Worm (Caenorhabditis elegans) whole organism, L2 larva: ENCODE measurements around the gene col-36.

Source experiments
- C34F6.9 ChIP-seq: fragments of 150-350 bp; optimal IDR thresholded peaks from 2 replicates; lab custom pipeline; 2014; ENCODE audit warnings: missing biosample characterization, missing genetic modification characterization
- F13H6.1 ChIP-seq: sonication (generic microtip); optimal IDR thresholded peaks from 2 replicates; lab custom pipeline; 2016; ENCODE audit warnings: missing genetic modification characterization, missing compliant biosample characterization
- R02D3.7 ChIP-seq: fragments of 150-350 bp; optimal IDR thresholded peaks from 2 replicates; lab custom pipeline; 2014; ENCODE audit warnings: missing biosample characterization, missing genetic modification characterization
- Y55F3AM.14 ChIP-seq: fragments of 200-800 bp; sonication (Bioruptor generic); optimal IDR thresholded peaks from 2 replicates; lab custom pipeline; 2018; ENCODE audit warnings: mild to moderate bottlenecking, missing genetic modification characterization, missing compliant biosample characterization
- ZK546.5 ChIP-seq: sonication (generic microtip); optimal IDR thresholded peaks from 2 replicates; lab custom pipeline; 2017; ENCODE audit warnings: missing biosample characterization, missing genetic modification characterization
- alr-1 ChIP-seq: fragments of 150-350 bp; optimal IDR thresholded peaks from 2 replicates; lab custom pipeline; 2014; ENCODE audit warnings: missing biosample characterization, missing genetic modification characterization
- aly-2 ChIP-seq: fragments of 150-350 bp; optimal IDR thresholded peaks from 2 replicates; lab custom pipeline; 2014; ENCODE audit warnings: missing biosample characterization, missing genetic modification characterization
- ama-1 ChIP-seq: fragments of 150-350 bp; optimal IDR thresholded peaks from 2 replicates; lab custom pipeline; 2018; ENCODE audit warnings: inconsistent platforms
- blmp-1 ChIP-seq: sonication (generic microtip); optimal IDR thresholded peaks from 2 replicates; lab custom pipeline; 2017; ENCODE audit warnings: missing genetic modification characterization, mild to moderate bottlenecking, missing compliant biosample characterization, antibody characterized with exemption, moderate library complexity; ENCODE audit not compliant: insufficient read depth
- ceh-82 ChIP-seq: fragments of 150-350 bp; optimal IDR thresholded peaks from 2 replicates; lab custom pipeline; 2014; ENCODE audit warnings: missing biosample characterization, missing genetic modification characterization
- crh-2 ChIP-seq: sonication (generic microtip); optimal IDR thresholded peaks from 2 replicates; lab custom pipeline; 2017; ENCODE audit warnings: missing biosample characterization, missing genetic modification characterization
- dmd-4 ChIP-seq: sonication (generic microtip); optimal IDR thresholded peaks from 2 replicates; lab custom pipeline; 2017; ENCODE audit warnings: missing biosample characterization, missing genetic modification characterization
- egl-27 ChIP-seq: sonication (generic microtip); optimal IDR thresholded peaks from 3 replicates; lab custom pipeline; 2017; ENCODE audit warnings: missing biosample characterization, missing genetic modification reagents, missing genetic modification characterization
- elt-1 ChIP-seq: fragments of 150-350 bp; optimal IDR thresholded peaks from 2 replicates; lab custom pipeline; 2014; ENCODE audit warnings: missing biosample characterization, missing genetic modification characterization
- elt-3 ChIP-seq: sonication (generic microtip); optimal IDR thresholded peaks from 2 replicates; lab custom pipeline; 2017; ENCODE audit warnings: missing biosample characterization, missing genetic modification characterization
- fos-1 ChIP-seq: fragments of 150-350 bp; optimal IDR thresholded peaks from 2 replicates; lab custom pipeline; 2014; ENCODE audit warnings: missing biosample characterization, missing genetic modification characterization
- gmeb-1 ChIP-seq: fragments of 150-350 bp; optimal IDR thresholded peaks from 2 replicates; lab custom pipeline; 2014; ENCODE audit warnings: missing biosample characterization, missing genetic modification characterization
- lin-11 ChIP-seq: fragments of 150-350 bp; sonication (generic microtip); optimal IDR thresholded peaks from 2 replicates; lab custom pipeline; 2014; ENCODE audit warnings: missing biosample characterization, missing genetic modification characterization, inconsistent platforms, mixed read lengths
- lin-39 ChIP-seq: fragments of 150-350 bp; optimal IDR thresholded peaks from 2 replicates; lab custom pipeline; 2014; ENCODE audit warnings: missing biosample characterization, missing genetic modification reagents, missing genetic modification characterization
- lsy-2 ChIP-seq, 2 experiments: fragments of 150-350 bp in 1 of 2; sonication (generic microtip) in 1 of 2; optimal IDR thresholded peaks; 2 replicates each; lab custom pipeline; 2014 to 2017; ENCODE audit warnings: missing biosample characterization in 2 of 2, missing genetic modification characterization in 2 of 2
- mab-5 ChIP-seq: fragments of 150-350 bp; optimal IDR thresholded peaks from 2 replicates; lab custom pipeline; 2014; ENCODE audit warnings: missing biosample characterization, missing genetic modification characterization
- mdl-1 ChIP-seq, 2 experiments: fragments of 150-350 bp in 1 of 2; sonication (generic microtip) in 1 of 2; optimal IDR thresholded peaks; 2 replicates each; lab custom pipeline; 2017; ENCODE audit warnings: missing biosample characterization in 2 of 2, missing genetic modification characterization in 2 of 2
- nhr-10 ChIP-seq: sonication (generic microtip); optimal IDR thresholded peaks from 2 replicates; lab custom pipeline; 2017; ENCODE audit warnings: missing biosample characterization, missing genetic modification characterization
- nhr-11 ChIP-seq: fragments of 150-350 bp; optimal IDR thresholded peaks from 2 replicates; lab custom pipeline; 2014; ENCODE audit warnings: missing biosample characterization, missing genetic modification characterization
- nhr-12 ChIP-seq: fragments of 150-350 bp; optimal IDR thresholded peaks from 2 replicates; lab custom pipeline; 2014; ENCODE audit warnings: missing biosample characterization, missing genetic modification characterization
- nhr-129 ChIP-seq: fragments of 150-350 bp; optimal IDR thresholded peaks from 2 replicates; lab custom pipeline; 2014; ENCODE audit warnings: missing biosample characterization, missing genetic modification characterization
- nhr-21 ChIP-seq: fragments of 150-350 bp; optimal IDR thresholded peaks from 2 replicates; lab custom pipeline; 2014; ENCODE audit warnings: missing biosample characterization, missing genetic modification characterization
- nhr-23 ChIP-seq: fragments of 150-350 bp; optimal IDR thresholded peaks from 2 replicates; lab custom pipeline; 2014; ENCODE audit warnings: missing biosample characterization, missing genetic modification reagents, missing genetic modification characterization
- nhr-237 ChIP-seq: fragments of 150-350 bp; optimal IDR thresholded peaks from 2 replicates; lab custom pipeline; 2014; ENCODE audit warnings: missing biosample characterization, missing genetic modification characterization
- nhr-6 ChIP-seq: fragments of 150-350 bp; optimal IDR thresholded peaks from 2 replicates; lab custom pipeline; 2014; ENCODE audit warnings: missing biosample characterization, missing genetic modification characterization
- nhr-77 ChIP-seq: fragments of 150-350 bp; optimal IDR thresholded peaks from 2 replicates; lab custom pipeline; 2014; ENCODE audit warnings: missing biosample characterization, missing genetic modification characterization
- sem-4 ChIP-seq: fragments of 150-350 bp; optimal IDR thresholded peaks from 2 replicates; lab custom pipeline; 2014; ENCODE audit warnings: missing biosample characterization, missing genetic modification reagents, missing genetic modification characterization
- skn-1 ChIP-seq: sonication (generic microtip); optimal IDR thresholded peaks from 2 replicates; lab custom pipeline; 2017; ENCODE audit warnings: missing biosample characterization, missing genetic modification characterization
- sma-3 ChIP-seq: sonication (generic microtip); optimal IDR thresholded peaks from 2 replicates; lab custom pipeline; 2016; ENCODE audit warnings: missing genetic modification reagents, missing genetic modification characterization, missing compliant biosample characterization
- sma-9 ChIP-seq, 2 experiments: fragments of 150-350 bp in 1 of 2; sonication (generic microtip) in 1 of 2; optimal IDR thresholded peaks; 2 replicates each; lab custom pipeline; 2014 to 2016; ENCODE audit warnings: missing genetic modification characterization in 2 of 2, mild to moderate bottlenecking in 1 of 2, missing biosample characterization in 1 of 2, missing compliant biosample characterization in 1 of 2, missing genetic modification reagents in 1 of 2, moderate library complexity in 1 of 2
- unc-55 ChIP-seq: fragments of 150-350 bp; sonication (generic microtip); optimal IDR thresholded peaks from 3 replicates; lab custom pipeline; 2014; ENCODE audit warnings: missing biosample characterization, missing genetic modification reagents, missing genetic modification characterization
- unc-62 ChIP-seq: fragments of 150-350 bp; optimal IDR thresholded peaks from 2 replicates; lab custom pipeline; 2014; ENCODE audit warnings: missing biosample characterization, missing genetic modification reagents, missing genetic modification characterization
- zag-1 ChIP-seq: fragments of 150-350 bp; optimal IDR thresholded peaks from 2 replicates; lab custom pipeline; 2014; ENCODE audit warnings: missing biosample characterization, missing genetic modification characterization
- ztf-1 ChIP-seq: fragments of 200-800 bp; sonication (Bioruptor generic); conservative IDR thresholded peaks from 2 replicates; pipeline ENCODE4 v1.3.6; 2022; ENCODE audit warnings: missing genetic modification characterization, missing compliant biosample characterization
- ztf-11 ChIP-seq: sonication (generic microtip); optimal IDR thresholded peaks from 2 replicates; lab custom pipeline; 2017; ENCODE audit warnings: missing biosample characterization, missing genetic modification characterization
- ztf-4 ChIP-seq: fragments of 150-350 bp; optimal IDR thresholded peaks from 2 replicates; lab custom pipeline; 2014; ENCODE audit warnings: missing biosample characterization, missing genetic modification characterization

col-36 gene

DNA sequence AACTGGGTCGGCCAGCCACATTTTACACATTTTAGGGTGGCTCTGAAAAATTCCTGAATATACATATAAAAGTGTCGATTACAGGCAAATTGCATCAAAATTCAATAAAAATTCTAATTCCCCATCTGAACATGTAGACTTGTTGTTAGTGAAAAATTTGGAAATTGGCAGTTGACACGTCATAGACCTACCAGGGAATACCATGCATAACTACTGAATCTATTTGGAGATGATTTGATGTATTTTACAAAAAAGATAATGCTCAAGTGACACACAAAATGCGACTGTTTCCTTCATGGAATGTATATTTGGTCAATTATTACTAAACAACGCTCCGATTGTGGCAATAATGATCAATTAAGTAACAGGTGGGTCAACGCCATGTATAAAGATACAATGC is 42.2 kb downstream of the col-36 start, which contains the start of gene F10E7.1:
F10E7.1 (plus strand) TSS at position 301 of the 400 bp plus-strand sequence.
- TF ChIP-seq lin-11 (tag; lab: Kevin White, UChicago) (no peak), ZK546.5 (tag; lab: Kevin White, UChicago) (no peak), dmd-4 (no peak), fos-1 (no peak), egl-27 (tag; lab: Kevin White, UChicago) (no peak), ztf-4 (tag; lab: Kevin White, UChicago) (no peak), blmp-1 (tag; lab: Kevin White, UChicago) (no peak), F13H6.1 (tag; lab: Kevin White, UChicago) (no peak), ztf-11 (no peak), unc-55 (no peak), mab-5 (tag; lab: Kevin White, UChicago) (no peak), nhr-77 (tag; lab: Kevin White, UChicago) (no peak), nhr-21 (no peak), nhr-237 (no peak), aly-2 (no peak), lin-39 (tag; lab: Kevin White, UChicago) (no peak), nhr-11 (tag; lab: Kevin White, UChicago) (no peak), lsy-2 (tag; optimal IDR thresholded peaks at IDR 0.05; lab: Kevin White, UChicago) (no peak)

DNA sequence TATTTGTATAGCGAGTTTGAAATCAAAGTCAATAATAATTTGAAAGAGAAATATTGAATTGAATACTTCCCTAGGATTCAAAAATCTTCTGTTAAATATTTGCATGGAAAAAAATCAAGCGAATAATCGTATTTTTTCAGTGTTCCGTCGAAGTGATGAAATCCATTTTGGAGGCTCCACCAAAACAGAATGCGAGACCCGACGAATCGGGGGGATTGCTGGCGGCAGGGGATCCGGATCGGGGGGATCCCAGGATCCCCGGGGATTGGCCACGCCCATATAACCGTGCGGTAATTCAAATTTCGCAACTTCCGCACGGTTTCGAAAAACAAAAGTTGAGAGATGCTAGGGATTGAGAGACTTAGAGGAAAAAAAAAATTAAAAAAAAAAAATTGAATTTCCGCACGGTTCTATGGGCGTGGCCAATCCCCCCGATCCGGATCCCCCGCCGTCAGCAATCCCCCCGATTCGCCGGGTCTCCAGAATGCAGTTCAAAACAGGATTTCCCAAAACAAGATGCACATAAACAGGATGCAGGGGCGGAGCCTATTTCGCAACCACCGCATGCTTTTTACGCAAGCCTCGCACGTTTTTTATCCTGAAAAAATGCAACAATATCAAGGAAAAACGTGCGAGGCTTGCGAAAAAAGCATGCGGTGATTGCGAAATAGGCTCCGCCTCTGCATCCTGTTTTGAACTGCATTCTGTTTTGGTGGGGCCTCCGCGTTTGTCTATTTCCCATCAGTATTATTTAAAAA is 45.8 kb downstream of the col-36 start, which contains the start of gene F10E7.11:
F10E7.11 (minus strand) TSS at position 232 of the 758 bp plus-strand sequence.
- TF ChIP-seq ztf-1 (no peak), egl-27 (tag; lab: Kevin White, UChicago) (no peak), ztf-4 (tag; lab: Kevin White, UChicago) (no peak), sma-9 (GFP tag; optimal IDR thresholded peaks at IDR 0.05; lab: Kevin White, UChicago) (peak; percentile 82), sma-9 (tag; optimal IDR thresholded peaks at IDR 0.05; lab: Kevin White, UChicago) (no peak), lin-11 (tag; lab: Kevin White, UChicago) (no peak), nhr-129 (tag; lab: Kevin White, UChicago) (no peak), ceh-82 (tag; lab: Kevin White, UChicago) (no peak), lsy-2 (tag; optimal IDR thresholded peaks at IDR 0.05; lab: Kevin White, UChicago) (peak in 1 of 2 experiments; percentile 55), Y55F3AM.14 (no peak), zag-1 (no peak), R02D3.7 (no peak), F13H6.1 (tag; lab: Kevin White, UChicago) (peak; percentile 8), crh-2 (no peak), elt-1 (tag; lab: Kevin White, UChicago) (no peak), ZK546.5 (tag; lab: Kevin White, UChicago) (no peak), C34F6.9 (tag; lab: Kevin White, UChicago) (peak; percentile 20), fos-1 (no peak), nhr-77 (tag; lab: Kevin White, UChicago) (no peak), unc-55 (peak; percentile 69), alr-1 (tag; lab: Kevin White, UChicago) (no peak)

DNA sequence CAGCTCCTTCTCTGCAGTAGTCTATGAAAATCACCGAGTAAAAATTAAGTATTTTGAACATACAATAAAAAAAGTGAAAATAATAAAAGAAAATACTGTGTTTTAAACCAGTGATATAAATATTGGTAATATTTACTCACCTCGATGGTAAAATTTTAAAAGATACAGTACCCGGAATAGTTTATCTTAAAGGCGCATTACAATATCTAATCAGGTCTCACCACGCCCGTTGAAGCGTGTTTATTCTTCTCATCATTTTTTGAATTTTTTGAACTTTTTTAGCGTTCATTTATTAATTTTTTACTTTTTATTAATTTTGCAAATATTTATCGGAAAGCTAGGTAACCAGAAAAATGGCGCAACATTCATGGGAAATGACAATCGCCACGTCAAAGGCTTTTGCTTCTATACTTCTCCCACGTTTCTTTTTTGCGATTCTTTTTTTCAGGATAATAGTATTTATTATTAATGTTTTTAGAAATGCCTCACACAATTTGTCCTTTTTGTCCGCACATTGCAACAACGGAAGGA is 46.8 kb downstream of the col-36 start, which contains the start of gene F10E7.2:
F10E7.2 (plus strand) TSS at position 481 of the 531 bp plus-strand sequence.
- TF ChIP-seq unc-62 (GFP tag; lab: Kevin White, UChicago) (no peak), sem-4 (no peak), mab-5 (tag; lab: Kevin White, UChicago) (no peak), nhr-129 (tag; lab: Kevin White, UChicago) (no peak), mdl-1 (tag; optimal IDR thresholded peaks at IDR 0.05; lab: Kevin White, UChicago) (no peak), nhr-23 (tag; lab: Kevin White, UChicago) (no peak), nhr-10 (no peak), egl-27 (tag; lab: Kevin White, UChicago) (no peak), gmeb-1 (tag; lab: Kevin White, UChicago) (no peak), elt-3 (tag; lab: Kevin White, UChicago) (no peak), nhr-6 (tag; lab: Kevin White, UChicago) (no peak), ama-1 (lab: Kevin White, UChicago) (no peak), dmd-4 (no peak), skn-1 (tag; lab: Kevin White, UChicago) (no peak), nhr-12 (no peak), lin-11 (tag; lab: Kevin White, UChicago) (no peak), sma-3 (GFP tag; lab: Kevin White, UChicago) (no peak), nhr-21 (no peak)
